Worm (Caenorhabditis elegans) whole organism, late embryonic: ENCODE measurements around the gene T07D3.4.

Experiments
- pat-9 ChIP-seq: fragments of 200-800 bp; sonication (Bioruptor generic); optimal IDR thresholded peaks from 2 replicates; lab custom pipeline; 2018; ENCODE audit warnings: mild to moderate bottlenecking, missing genetic modification characterization, moderate library complexity, missing compliant biosample characterization
- pax-1 ChIP-seq: fragments of 150-350 bp; optimal IDR thresholded peaks from 2 replicates; lab custom pipeline; 2014; ENCODE audit warnings: missing biosample characterization, missing genetic modification characterization

DNA sequence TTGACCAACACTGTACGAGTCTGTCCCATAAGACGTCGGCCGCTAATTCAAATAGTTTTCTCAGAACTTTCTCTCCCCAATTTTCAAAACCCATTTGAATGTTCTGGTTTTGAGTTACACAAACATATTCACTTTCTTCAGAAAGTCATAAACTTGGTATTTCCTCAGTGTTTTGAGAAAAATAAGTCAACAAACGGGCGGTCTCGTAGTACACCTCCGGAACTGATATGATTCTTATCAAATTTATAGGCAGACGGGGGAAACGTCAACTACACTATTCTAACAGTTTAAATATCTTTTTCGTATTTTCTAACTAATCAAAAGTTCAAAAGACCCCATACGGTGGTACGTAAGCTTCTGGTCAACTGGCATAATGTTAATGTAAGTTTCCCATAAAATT lies 3.9 kb upstream of the T07D3.4 start:
- no peak for TF ChIP-seq pat-9 (tag; lab: Kevin White, UChicago)
- no peak for TF ChIP-seq pax-1
